Fruit fly (Drosophila melanogaster): ENCODE measurements around the gene CG11694.

The CG11694 gene

dm6 chr3R:8355579-8355978 is 43.6 kb upstream of the CG11694 start (continued):
- TF ChIP-seq CG7839 (tag; optimal IDR thresholded peaks at IDR 0.05) (peak; percentile 96), CG10462 (GFP tag; optimal IDR thresholded peaks at IDR 0.05) (peak; percentile 80), aop (GFP tag; IDR thresholded peaks at IDR 0.05) (peak; percentile 69), CG18619 (GFP tag; optimal IDR thresholded peaks at IDR 0.05) (peak; percentile 96), CG18599 (GFP tag; optimal IDR thresholded peaks at IDR 0.05) (peak; percentile 98), CG10543 (GFP tag; optimal IDR thresholded peaks at IDR 0.05) (peak; percentile 96), CG7786 (GFP tag; optimal IDR thresholded peaks at IDR 0.05) (peak; percentile 96), CG16779 (GFP tag; IDR thresholded peaks at IDR 0.05) (peak; percentile 93), CG12744 (GFP tag; optimal IDR thresholded peaks at IDR 0.05) (peak; percentile 94), nerfin-2 (GFP tag; IDR thresholded peaks at IDR 0.05; ENCODE audit: partially characterized antibody) (no peak), jigr1 (GFP tag; IDR thresholded peaks at IDR 0.05) (peak; percentile 67; the same call in 2 of the 3 replicates), B-H2 (GFP tag; optimal IDR thresholded peaks at IDR 0.05) (peak; percentile 90), CG33557 (GFP tag; optimal IDR thresholded peaks at IDR 0.05) (peak; percentile 36), pzg (GFP tag; optimal IDR thresholded peaks at IDR 0.05) (peak; percentile 27), CG7556 (GFP tag; optimal IDR thresholded peaks at IDR 0.05) (peak; percentile 94), salm (tag; optimal IDR thresholded peaks at IDR 0.05) (peak; percentile 88), CG1603 (tag; optimal IDR thresholded peaks at IDR 0.05) (peak; percentile 96), CG8478 (optimal IDR thresholded peaks at IDR 0.05) (no peak), CG2712 (tag; optimal IDR thresholded peaks at IDR 0.05) (peak; percentile 92), tna (GFP tag; IDR thresholded peaks at IDR 0.05; ENCODE audit: partially characterized antibody) (no peak), CG17568 (GFP tag; optimal IDR thresholded peaks at IDR 0.05) (peak; percentile 94), sisA (GFP tag; IDR thresholded peaks at IDR 0.05) (peak; percentile 96), Scr (GFP tag; IDR thresholded peaks at IDR 0.05; ENCODE audit: partially characterized antibody) (no peak), CG11696 (GFP tag; IDR thresholded peaks at IDR 0.05) (peak; percentile 84), ro (GFP tag; IDR thresholded peaks at IDR 0.05) (peak; percentile 80), CG30020 (tag; optimal IDR thresholded peaks at IDR 0.05) (peak; percentile 17), Fer3 (tag; optimal IDR thresholded peaks at IDR 0.05) (peak; percentile 97), jumu (GFP tag; optimal IDR thresholded peaks at IDR 0.05) (peak; percentile 94), Mad (GFP tag; optimal IDR thresholded peaks at IDR 0.05) (peak; percentile 86), Trl (optimal IDR thresholded peaks at IDR 0.05) (no peak), Trl (GFP tag; optimal IDR thresholded peaks at IDR 0.05) (peak; percentile 97), CG32772 (GFP tag; IDR thresholded peaks at IDR 0.05) (peak; percentile 93), BEAF-32 (GFP tag; optimal IDR thresholded peaks at IDR 0.05) (no peak), sqz (GFP tag; optimal IDR thresholded peaks at IDR 0.05) (peak; percentile 88), odd (GFP tag; optimal IDR thresholded peaks at IDR 0.05) (peak; percentile 90), CG4730 (GFP tag; IDR thresholded peaks at IDR 0.05) (peak; percentile 90), CG14965 (GFP tag; optimal IDR thresholded peaks at IDR 0.05; ENCODE audit: borderline replicate concordance) (peak; percentile 77), HLH3B (GFP tag; IDR thresholded peaks at IDR 0.05) (peak; percentile 94), ewg (GFP tag; optimal IDR thresholded peaks at IDR 0.05) (peak; percentile 87), BtbVII (GFP tag; optimal IDR thresholded peaks at IDR 0.05) (peak; percentile 95), dmrt11E (tag; optimal IDR thresholded peaks at IDR 0.05) (peak; percentile 57), CG6689 (GFP tag; IDR thresholded peaks at IDR 0.05) (peak; percentile 94), CG14710 (tag; optimal IDR thresholded peaks at IDR 0.05) (peak; percentile 80), bowl (GFP tag; IDR thresholded peaks at IDR 0.05) (peak; percentile 82), Opbp (GFP tag; IDR thresholded peaks at IDR 0.05; ENCODE audit: partially characterized antibody) (no peak), zen2 (GFP tag; IDR thresholded peaks at IDR 0.05; ENCODE audit: partially characterized antibody) (no peak), TFAM (GFP tag; optimal IDR thresholded peaks at IDR 0.05) (peak; percentile 71), CG6175 (GFP tag; IDR thresholded peaks at IDR 0.05) (peak; percentile 93), Sry-δ (GFP tag; optimal IDR thresholded peaks at IDR 0.05) (peak; percentile 60), CG4820 (GFP tag; optimal IDR thresholded peaks at IDR 0.05) (peak; percentile 87), dpn (GFP tag; optimal IDR thresholded peaks at IDR 0.05) (peak; percentile 97)

Measured in whole organism, embryonic.